Worm (Caenorhabditis elegans) whole organism, late embryonic: ENCODE results near the gene str-231.

Source experiments
- eyg-1 ChIP-seq: sonication (generic microtip); optimal IDR thresholded peaks from 2 replicates; lab custom pipeline; 2016; ENCODE audit warnings: missing genotype, missing genetic modification characterization, missing compliant biosample characterization
- fkh-10 ChIP-seq: fragments of 150-350 bp; optimal IDR thresholded peaks from 2 replicates; lab custom pipeline; 2014; ENCODE audit warnings: missing biosample characterization, missing genetic modification reagents, missing genetic modification characterization
- lin-11 ChIP-seq: fragments of 200-800 bp; sonication (Bioruptor generic); optimal IDR thresholded peaks from 2 replicates; lab custom pipeline; 2018; ENCODE audit warnings: mild to moderate bottlenecking, missing genetic modification characterization, missing compliant biosample characterization
- sox-4 ChIP-seq: sonication (generic microtip); optimal IDR thresholded peaks from 2 replicates; lab custom pipeline; 2017; ENCODE audit warnings: mild to moderate bottlenecking, missing genetic modification characterization, inconsistent platforms, missing compliant biosample characterization
- ttx-3 ChIP-seq: sonication (generic microtip); optimal IDR thresholded peaks from 2 replicates; lab custom pipeline; 2016; ENCODE audit warnings: missing genetic modification reagents, missing genetic modification characterization, missing compliant biosample characterization

- TF ChIP-seq fkh-10 (GFP tag; lab: Kevin White, UChicago) (no peak), lin-11 (tag; lab: Kevin White, UChicago) (no peak), sox-4 (tag; lab: Kevin White, UChicago) (no peak), ttx-3 (tag; lab: Kevin White, UChicago) (no peak), eyg-1 (tag; lab: Kevin White, UChicago) (no peak)
Measured at ce11 chrV:16045837-16046236, 38.4 kb upstream of the str-231 start, which contains the start of gene T10C6.15.
